Worm (Caenorhabditis elegans): ENCODE data around the gene inos-1.

- TF ChIP-seq fkh-10 (GFP tag; optimal IDR thresholded peaks at IDR 0.05) (no peak), snpc-4 (tag; optimal IDR thresholded peaks at IDR 0.05) (no peak)
Observed at ce11 chrII:11681136-11681824, 18.8 kb downstream of the inos-1 start, which contains the start of the genes sfxn-1.4 and C47D12.4.

All from whole organism, L3 larva.